Worm (Caenorhabditis elegans) whole organism, late embryonic: ENCODE results near the gene C44E12.1.

Source experiments
- C08G9.2 ChIP-seq: sonication (generic microtip); optimal IDR thresholded peaks from 2 replicates; lab custom pipeline; 2016; ENCODE audit warnings: mild to moderate bottlenecking, missing genetic modification characterization, moderate library complexity, missing compliant biosample characterization
- K09A11.1 ChIP-seq: sonication (generic microtip); optimal IDR thresholded peaks from 2 replicates; lab custom pipeline; 2017; ENCODE audit warnings: antibody characterized with exemption, mild to moderate bottlenecking, missing genetic modification characterization, missing compliant biosample characterization; ENCODE audit not compliant: insufficient read depth
- ceh-14 ChIP-seq: sonication (generic microtip); optimal IDR thresholded peaks from 2 replicates; lab custom pipeline; 2016; ENCODE audit warnings: missing genotype, missing genetic modification characterization, missing compliant biosample characterization
- ceh-2 ChIP-seq: sonication (generic microtip); optimal IDR thresholded peaks from 2 replicates; lab custom pipeline; 2016; ENCODE audit warnings: missing genotype, missing genetic modification characterization, missing compliant biosample characterization
- ceh-31 ChIP-seq: sonication (generic microtip); optimal IDR thresholded peaks from 2 replicates; lab custom pipeline; 2016; ENCODE audit warnings: missing genetic modification characterization, missing compliant biosample characterization
- ceh-34 ChIP-seq: sonication (generic microtip); optimal IDR thresholded peaks from 2 replicates; lab custom pipeline; 2016; ENCODE audit warnings: mild to moderate bottlenecking, missing genetic modification characterization, missing compliant biosample characterization
- ceh-45 ChIP-seq: fragments of 200-800 bp; sonication (Bioruptor generic); IDR thresholded peaks from 2 replicates; pipeline ENCODE4 v1.3.6; 2022; ENCODE audit warnings: missing genetic modification reagents, missing genetic modification characterization, missing compliant biosample characterization
- ceh-6 ChIP-seq: fragments of 200-800 bp; sonication (Bioruptor generic); optimal IDR thresholded peaks from 2 replicates; lab custom pipeline; 2018; ENCODE audit warnings: mild to moderate bottlenecking, missing genetic modification characterization, missing compliant biosample characterization
- ceh-9 ChIP-seq: sonication (generic microtip); optimal IDR thresholded peaks from 2 replicates; lab custom pipeline; 2016; ENCODE audit warnings: mild to moderate bottlenecking, missing genetic modification characterization, inconsistent platforms, missing compliant biosample characterization
- dmd-4 ChIP-seq: sonication (generic microtip); optimal IDR thresholded peaks from 2 replicates; lab custom pipeline; 2016; ENCODE audit warnings: borderline replicate concordance, missing genetic modification characterization, missing compliant biosample characterization
- dve-1 ChIP-seq: sonication (generic microtip); optimal IDR thresholded peaks from 2 replicates; lab custom pipeline; 2017; ENCODE audit warnings: antibody characterized with exemption, mild to moderate bottlenecking, missing genetic modification characterization, missing compliant biosample characterization
- elt-2 ChIP-seq: sonication (generic microtip); optimal IDR thresholded peaks from 2 replicates; lab custom pipeline; 2016; ENCODE audit warnings: missing genetic modification reagents, missing genetic modification characterization, missing compliant biosample characterization
- ets-4 ChIP-seq: sonication (generic microtip); optimal IDR thresholded peaks from 2 replicates; lab custom pipeline; 2016; ENCODE audit warnings: missing genetic modification characterization, missing compliant biosample characterization
- fax-1 ChIP-seq: sonication (generic microtip); optimal IDR thresholded peaks from 2 replicates; lab custom pipeline; 2016; ENCODE audit warnings: missing genotype, missing genetic modification characterization, missing compliant biosample characterization
- fkh-10 ChIP-seq: fragments of 150-350 bp; optimal IDR thresholded peaks from 2 replicates; lab custom pipeline; 2014; ENCODE audit warnings: missing biosample characterization, missing genetic modification reagents, missing genetic modification characterization
- fkh-6 ChIP-seq: sonication (generic microtip); optimal IDR thresholded peaks from 2 replicates; lab custom pipeline; 2016; ENCODE audit warnings: missing genetic modification characterization, missing compliant biosample characterization
- hlh-15 ChIP-seq: sonication (generic microtip); optimal IDR thresholded peaks from 2 replicates; lab custom pipeline; 2016; ENCODE audit warnings: missing genetic modification characterization, missing compliant biosample characterization
- hlh-30 ChIP-seq: sonication (generic microtip); optimal IDR thresholded peaks from 2 replicates; lab custom pipeline; 2017; ENCODE audit warnings: antibody characterized with exemption, missing genetic modification characterization, missing compliant biosample characterization; ENCODE audit not compliant: insufficient read depth
- hlh-8 ChIP-seq: sonication (generic microtip); optimal IDR thresholded peaks from 2 replicates; lab custom pipeline; 2016; ENCODE audit warnings: missing genotype, missing genetic modification characterization, missing compliant biosample characterization
- lim-6 ChIP-seq: sonication (generic microtip); optimal IDR thresholded peaks from 2 replicates; lab custom pipeline; 2016; ENCODE audit warnings: missing genetic modification characterization, missing compliant biosample characterization
- lin-11 ChIP-seq: fragments of 200-800 bp; sonication (Bioruptor generic); optimal IDR thresholded peaks from 2 replicates; lab custom pipeline; 2018; ENCODE audit warnings: mild to moderate bottlenecking, missing genetic modification characterization, missing compliant biosample characterization
- npax-4 ChIP-seq: sonication (generic microtip); optimal IDR thresholded peaks from 2 replicates; lab custom pipeline; 2016; ENCODE audit warnings: missing genetic modification characterization, missing compliant biosample characterization
- pat-9 ChIP-seq: fragments of 200-800 bp; sonication (Bioruptor generic); optimal IDR thresholded peaks from 2 replicates; lab custom pipeline; 2018; ENCODE audit warnings: mild to moderate bottlenecking, missing genetic modification characterization, moderate library complexity, missing compliant biosample characterization
- pha-2 ChIP-seq: sonication (generic microtip); optimal IDR thresholded peaks from 2 replicates; lab custom pipeline; 2017; ENCODE audit warnings: mild to moderate bottlenecking, missing genetic modification characterization, missing compliant biosample characterization
- pha-4 ChIP-seq: fragments of 150-350 bp; optimal IDR thresholded peaks from 2 replicates; lab custom pipeline; 2018; ENCODE audit warnings: missing biosample characterization, missing genetic modification reagents, missing genetic modification characterization
- pqm-1 ChIP-seq: sonication (generic microtip); optimal IDR thresholded peaks from 2 replicates; lab custom pipeline; 2016; ENCODE audit warnings: missing genetic modification characterization, missing compliant biosample characterization
- pros-1 ChIP-seq: fragments of 150-350 bp; optimal IDR thresholded peaks from 2 replicates; lab custom pipeline; 2014; ENCODE audit warnings: missing biosample characterization, missing genetic modification reagents, missing genetic modification characterization
- ref-2 ChIP-seq: sonication (generic microtip); optimal IDR thresholded peaks from 2 replicates; lab custom pipeline; 2016; ENCODE audit warnings: missing genetic modification characterization, missing compliant biosample characterization
- sdc-2 ChIP-seq: sonication (generic microtip); optimal IDR thresholded peaks from 2 replicates; lab custom pipeline; 2016; ENCODE audit warnings: missing genotype, missing genetic modification characterization, missing compliant biosample characterization
- sox-4 ChIP-seq: sonication (generic microtip); optimal IDR thresholded peaks from 2 replicates; lab custom pipeline; 2017; ENCODE audit warnings: mild to moderate bottlenecking, missing genetic modification characterization, inconsistent platforms, missing compliant biosample characterization
- syd-9 ChIP-seq: sonication (generic microtip); optimal IDR thresholded peaks from 2 replicates; lab custom pipeline; 2016; ENCODE audit warnings: mild to moderate bottlenecking, missing genetic modification characterization, moderate library complexity, missing compliant biosample characterization
- tbx-2 ChIP-seq: sonication (generic microtip); optimal IDR thresholded peaks from 2 replicates; lab custom pipeline; 2016; ENCODE audit warnings: missing genetic modification characterization, missing compliant biosample characterization
- tbx-7 ChIP-seq: sonication (generic microtip); optimal IDR thresholded peaks from 2 replicates; lab custom pipeline; 2016; ENCODE audit warnings: missing genotype, missing genetic modification characterization, missing compliant biosample characterization
- ttx-3 ChIP-seq: sonication (generic microtip); optimal IDR thresholded peaks from 2 replicates; lab custom pipeline; 2016; ENCODE audit warnings: missing genetic modification reagents, missing genetic modification characterization, missing compliant biosample characterization
- unc-42 ChIP-seq: sonication (generic microtip); optimal IDR thresholded peaks from 2 replicates; lab custom pipeline; 2016; ENCODE audit warnings: missing genotype, missing genetic modification characterization, missing compliant biosample characterization
- zip-5 ChIP-seq: sonication (generic microtip); optimal IDR thresholded peaks from 2 replicates; lab custom pipeline; 2016; ENCODE audit warnings: missing genetic modification characterization, missing compliant biosample characterization

Gene C44E12.1

DNA sequence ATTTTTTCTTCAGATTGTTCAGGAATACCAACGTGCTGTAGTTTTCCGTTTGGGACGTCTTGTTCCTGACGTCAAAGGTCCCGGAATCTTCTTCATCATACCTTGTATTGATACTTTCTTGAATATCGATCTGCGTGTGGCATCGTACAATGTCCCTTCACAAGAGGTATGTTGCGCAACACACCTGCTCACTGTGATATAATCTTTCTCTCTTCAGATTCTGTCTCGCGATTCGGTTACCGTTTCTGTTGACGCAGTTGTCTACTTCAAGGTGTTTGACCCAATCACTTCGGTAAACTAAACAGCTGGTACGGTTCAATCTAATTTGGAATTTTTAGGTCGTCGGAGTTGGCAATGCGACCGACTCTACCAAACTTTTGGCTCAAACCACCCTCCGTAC is 33.3 kb upstream of the C44E12.1 start:
- TF ChIP-seq ceh-45 (GFP tag; lab: Robert Waterston, UW) (no peak), K09A11.1 (tag; lab: Kevin White, UChicago) (no peak), hlh-30 (tag; lab: Kevin White, UChicago) (no peak), syd-9 (tag; lab: Kevin White, UChicago) (no peak), dve-1 (tag; lab: Kevin White, UChicago) (no peak), pha-2 (no peak), tbx-2 (tag; lab: Kevin White, UChicago) (no peak), zip-5 (tag; lab: Kevin White, UChicago) (no peak), ttx-3 (tag; lab: Kevin White, UChicago) (no peak), pros-1 (tag; lab: Kevin White, UChicago) (no peak), npax-4 (tag; lab: Kevin White, UChicago) (no peak), sox-4 (tag; lab: Kevin White, UChicago) (no peak), ceh-9 (tag; lab: Kevin White, UChicago) (no peak)

DNA sequence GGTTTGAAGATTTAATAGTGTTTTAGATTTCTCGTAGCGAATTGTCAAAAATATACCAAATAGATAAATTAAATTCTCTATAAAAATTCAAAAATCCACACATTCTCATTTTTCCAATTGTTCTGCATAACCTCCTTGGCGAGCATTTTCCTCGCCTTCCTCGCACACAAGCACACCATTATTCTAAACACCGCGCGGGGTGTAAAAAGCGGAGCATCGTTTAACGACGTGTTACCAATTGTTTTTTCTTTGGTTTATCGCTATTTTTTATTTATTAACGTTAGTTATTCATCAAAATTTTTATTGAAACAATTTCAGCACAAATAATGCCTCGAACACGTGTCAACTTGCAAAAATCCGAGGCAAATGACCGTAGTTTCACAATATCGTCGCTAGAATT is 31.7 kb upstream of the C44E12.1 start, which contains the start of gene vps-52:
TSS of gene vps-52 (plus strand) at position 319 of the 400 bp plus-strand sequence.
- TF ChIP-seq tbx-2 (tag; lab: Kevin White, UChicago) (peak; percentile 4), pat-9 (no peak)

DNA sequence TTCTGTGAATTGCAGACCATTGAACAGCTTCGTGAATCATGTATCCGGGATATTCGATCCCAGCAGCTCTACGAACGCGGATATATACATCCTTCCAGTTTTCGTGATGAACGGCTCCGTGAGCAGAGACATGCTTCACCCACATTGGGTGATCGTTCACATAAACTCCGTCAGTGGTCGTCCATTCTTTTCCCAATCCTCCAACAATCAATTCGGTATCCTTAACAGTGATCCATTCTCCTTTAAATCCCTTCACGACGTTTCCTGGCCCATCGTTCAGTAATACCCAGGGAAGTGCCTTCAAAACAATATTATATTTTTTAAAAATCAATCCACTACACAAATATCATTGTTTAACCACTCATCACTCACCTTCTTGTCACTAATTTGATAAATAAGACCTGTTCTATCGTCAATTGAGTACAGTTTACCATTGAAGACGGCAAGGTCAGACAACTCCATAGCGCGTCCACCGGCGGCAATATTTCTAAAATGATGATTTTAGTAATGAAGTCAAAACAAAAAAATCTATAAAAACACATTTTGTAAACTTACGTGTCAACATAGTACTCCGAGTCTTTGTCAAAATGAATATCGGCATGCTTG is 27.9 kb upstream of the C44E12.1 start:
- TF ChIP-seq pha-4 (tag; lab: Kevin White, UChicago) = no peak

DNA sequence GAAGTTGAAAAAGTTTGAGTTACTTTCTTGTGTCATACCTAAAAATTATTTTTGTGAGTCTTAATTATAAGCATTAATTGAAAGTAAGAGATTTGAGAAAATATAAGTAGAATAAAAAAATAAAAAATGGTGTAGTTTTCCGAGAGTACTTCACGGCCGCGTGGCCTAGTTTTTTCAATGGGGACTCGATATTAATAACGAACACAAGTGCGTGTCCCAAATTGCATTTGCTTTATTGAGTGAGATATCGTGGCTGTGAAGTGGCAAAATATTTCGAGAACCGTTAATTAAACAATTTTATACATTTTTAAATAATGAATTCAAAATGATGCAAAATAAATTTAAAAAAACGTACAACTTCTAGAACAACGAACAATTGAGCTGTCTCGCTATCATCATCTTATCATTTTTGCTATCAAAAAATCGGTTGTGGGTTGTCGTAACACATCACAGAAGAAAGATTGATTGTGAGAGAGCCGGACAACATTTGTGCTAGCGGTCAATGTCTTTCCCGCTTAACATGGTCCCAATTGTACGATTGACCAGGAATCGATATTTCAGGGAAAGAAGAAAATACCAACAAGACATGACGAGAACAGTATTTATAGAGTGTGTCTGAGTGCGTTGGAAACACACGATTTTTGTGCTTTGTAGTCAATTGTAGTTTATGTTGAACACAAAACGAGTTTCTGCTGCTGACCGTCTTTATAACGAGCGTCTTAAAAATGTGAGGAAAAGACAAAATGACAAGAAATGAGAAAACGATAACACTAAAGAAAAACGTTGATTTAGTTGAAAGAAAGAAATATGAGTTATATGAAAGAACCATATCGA is 26.8 kb upstream of the C44E12.1 start, which contains the start of gene apy-1:
TSS of gene apy-1 (minus strand) at position 38 of the 834 bp plus-strand sequence.
- peak; percentile 15 for TF ChIP-seq hlh-8 (tag; lab: Kevin White, UChicago)
- TF ChIP-seq lim-6 (tag; lab: Kevin White, UChicago) = no peak
- TF ChIP-seq ceh-31 (tag; lab: Kevin White, UChicago) = peak; percentile 75
- TF ChIP-seq fkh-10 (GFP tag; lab: Kevin White, UChicago) = no peak
- no peak for TF ChIP-seq ceh-14
- TF ChIP-seq pat-9 = no peak
- peak; percentile 76 for TF ChIP-seq unc-42 (tag; lab: Kevin White, UChicago)
- no peak for TF ChIP-seq pqm-1 (tag; lab: Kevin White, UChicago)
- TF ChIP-seq ets-4 (tag; lab: Kevin White, UChicago) = peak; percentile 41
- no peak for TF ChIP-seq lin-11 (tag; lab: Kevin White, UChicago)
- TF ChIP-seq sox-4 (tag; lab: Kevin White, UChicago) = no peak
- no peak for TF ChIP-seq dmd-4 (tag; lab: Kevin White, UChicago)
- no peak for TF ChIP-seq ceh-6 (GFP tag; lab: Kevin White, UChicago)
- no peak for TF ChIP-seq tbx-7 (tag; lab: Kevin White, UChicago)
- TF ChIP-seq C08G9.2 (tag; lab: Kevin White, UChicago) = peak; percentile 31
- TF ChIP-seq fkh-6 (tag; lab: Kevin White, UChicago) = peak; percentile 23
- peak; percentile 73 for TF ChIP-seq ceh-2 (tag; lab: Kevin White, UChicago)
- TF ChIP-seq fax-1 = peak; percentile 28
- no peak for TF ChIP-seq hlh-15 (tag; lab: Kevin White, UChicago)
- TF ChIP-seq ceh-34 (tag; lab: Kevin White, UChicago) = peak; percentile 5
- peak; percentile 58 for TF ChIP-seq zip-5 (tag; lab: Kevin White, UChicago)
- peak; percentile 79 for TF ChIP-seq elt-2 (tag; lab: Kevin White, UChicago)
- no peak for TF ChIP-seq sdc-2 (tag; lab: Kevin White, UChicago)
- TF ChIP-seq ref-2 = peak; percentile 34
- peak; percentile 54 for TF ChIP-seq tbx-2 (tag; lab: Kevin White, UChicago)
